Worm (Caenorhabditis elegans) whole organism, young adult: ENCODE results near the gene srh-277.

Source experiments
- ama-1 ChIP-seq, 3 experiments: fragments of 150-350 bp in 1 of 3; sonication (generic microtip) in 2 of 3; optimal IDR thresholded peaks; 2 replicates each; lab custom pipeline; 2014 to 2018; ENCODE audit warnings: missing biosample characterization in 2 of 3, missing genetic modification characterization in 2 of 3, missing genetic modification reagents in 2 of 3
- aptf-2 ChIP-seq: fragments of 200-800 bp; sonication (Bioruptor generic); conservative IDR thresholded peaks from 2 replicates; pipeline ENCODE4 v1.3.6; 2022; ENCODE audit warnings: missing genetic modification reagents, missing genetic modification characterization, missing compliant biosample characterization
- repo-1 ChIP-seq: sonication (generic microtip); optimal IDR thresholded peaks from 2 replicates; lab custom pipeline; 2017; ENCODE audit warnings: mild to moderate bottlenecking, missing genetic modification characterization, missing compliant biosample characterization
- rpc-1 ChIP-seq, 2 experiments: fragments of 150-350 bp in 1 of 2; sonication (generic microtip) in 1 of 2; optimal IDR thresholded peaks; 2 replicates each; lab custom pipeline; 2014 to 2018; ENCODE audit warnings: missing biosample characterization in 1 of 2, missing genetic modification characterization in 1 of 2, missing genetic modification reagents in 1 of 2, missing genotype in 1 of 2
- unc-130 ChIP-seq: sonication (generic microtip); optimal IDR thresholded peaks from 2 replicates; lab custom pipeline; 2016; ENCODE audit warnings: missing genetic modification reagents, missing genetic modification characterization, missing compliant biosample characterization
- ztf-26 ChIP-seq: sonication (generic microtip); optimal IDR thresholded peaks from 2 replicates; lab custom pipeline; 2017; ENCODE audit warnings: missing genetic modification characterization, missing compliant biosample characterization

ce11 chrV:16182110-16182509 is 908 bp upstream of the srh-277 start, which contains the start of gene srz-13:
- TF ChIP-seq ama-1 (optimal IDR thresholded peaks at IDR 0.05; lab: Kevin White, UChicago) = no peak
- TF ChIP-seq ama-1 (GFP tag; optimal IDR thresholded peaks at IDR 0.05; lab: Kevin White, UChicago) = no peak
- TF ChIP-seq rpc-1 (optimal IDR thresholded peaks at IDR 0.05; lab: Kevin White, UChicago) = no peak
- no peak for TF ChIP-seq rpc-1 (tag; optimal IDR thresholded peaks at IDR 0.05; lab: Kevin White, UChicago)
- no peak for TF ChIP-seq unc-130 (GFP tag; lab: Kevin White, UChicago)
- TF ChIP-seq ztf-26 (tag; lab: Kevin White, UChicago) = no peak
- no peak for TF ChIP-seq aptf-2 (GFP tag; lab: Robert Waterston, UW)
- TF ChIP-seq repo-1 (tag; lab: Kevin White, UChicago) = no peak
